Fruit fly (Drosophila melanogaster): ENCODE results near the gene CG8578.

CG8578 gene

dm6 chrX:15812615-15812995, 31.7 kb upstream of the CG8578 start:
- TF ChIP-seq lola (GFP tag; optimal IDR thresholded peaks at IDR 0.05) (peak in 1 of 3 experiments; percentile 22), CG10565 (GFP tag; optimal IDR thresholded peaks at IDR 0.05) (no peak), tio (GFP tag; optimal IDR thresholded peaks at IDR 0.05) (no peak), sens (GFP tag) (peak; percentile 68), Med (GFP tag) (peak; percentile 71), D (optimal IDR thresholded peaks at IDR 0.05) (no peak), D (GFP tag; optimal IDR thresholded peaks at IDR 0.05) (no peak), eve (GFP tag; optimal IDR thresholded peaks at IDR 0.05) (peak in 1 of 2 experiments; percentile 14)

dm6 chrX:15813224-15813623, 31.1 kb upstream of the CG8578 start:
- TF ChIP-seq Hr39 (optimal IDR thresholded peaks at IDR 0.05) (no peak), ftz-f1 (GFP tag; optimal IDR thresholded peaks at IDR 0.05) (no peak), CG14710 (tag; optimal IDR thresholded peaks at IDR 0.05) (no peak), GATAe (GFP tag; conservative IDR thresholded peaks at IDR 0.05) (no peak), Nf-YA (GFP tag; IDR thresholded peaks at IDR 0.05) (no peak), Meics (GFP tag; optimal IDR thresholded peaks at IDR 0.05) (no peak), ci (GFP tag; IDR thresholded peaks at IDR 0.05) (0 out of 3 replicates have a peak, but pooled peaks have one; percentile 16), CG18011 (GFP tag; optimal IDR thresholded peaks at IDR 0.05) (no peak), Dp (GFP tag; optimal IDR thresholded peaks at IDR 0.05) (no peak), Ets65A (GFP tag) (peak; percentile 5), Atf6 (GFP tag; IDR thresholded peaks at IDR 0.05) (no peak), Deaf1 (tag; optimal IDR thresholded peaks at IDR 0.05) (peak; percentile 9), CG8359 (GFP tag; optimal IDR thresholded peaks at IDR 0.05; ENCODE audit: borderline replicate concordance) (no peak), Trl (optimal IDR thresholded peaks at IDR 0.05) (peak; percentile 85 to 90), Trl (GFP tag; optimal IDR thresholded peaks at IDR 0.05) (no peak), Antp (GFP tag; optimal IDR thresholded peaks at IDR 0.05) (no peak), Med (GFP tag) (peak; percentile 48), chinmo (GFP tag; IDR thresholded peaks at IDR 0.05; ENCODE audit: partially characterized antibody) (peak; percentile 75; the same call in 1 of the 4 replicates), lbe (GFP tag; optimal IDR thresholded peaks at IDR 0.05) (peak; percentile 62), CG12769 (tag; optimal IDR thresholded peaks at IDR 0.05) (peak; percentile 50), seq (GFP tag; IDR thresholded peaks at IDR 0.05) (no peak), Dbx (GFP tag; IDR thresholded peaks at IDR 0.05) (no peak), CG2199 (GFP tag; IDR thresholded peaks at IDR 0.05) (peak; percentile 83; the same call in 2 of the 3 replicates), CG7357 (GFP tag; IDR thresholded peaks at IDR 0.05) (0 out of 3 replicates have a peak, but pooled peaks have one; percentile 14), sd (tag; optimal IDR thresholded peaks at IDR 0.05) (peak; percentile 66), fd3F (GFP tag; optimal IDR thresholded peaks at IDR 0.05) (no peak), ewg (GFP tag; optimal IDR thresholded peaks at IDR 0.05) (no peak), pros (GFP tag; optimal IDR thresholded peaks at IDR 0.05) (peak; percentile 61), cg (GFP tag; optimal IDR thresholded peaks at IDR 0.05) (peak; percentile 93), nom (GFP tag; optimal IDR thresholded peaks at IDR 0.05) (peak; percentile 20), sob (GFP tag; IDR thresholded peaks at IDR 0.05) (no peak), D19A (tag; optimal IDR thresholded peaks at IDR 0.05) (peak; percentile 10), CG10321 (GFP tag; IDR thresholded peaks at IDR 0.05) (no peak), CG13287 (GFP tag; IDR thresholded peaks at IDR 0.05; ENCODE audit: partially characterized antibody) (0 out of 2 replicates have a peak, but pooled peaks have one; percentile 11), CG5180 (GFP tag; optimal IDR thresholded peaks at IDR 0.05) (peak; percentile 11), Stat92E (GFP tag; optimal IDR thresholded peaks at IDR 0.05) (peak in 1 of 3 experiments; percentile 68), Blimp-1 (GFP tag; optimal IDR thresholded peaks at IDR 0.05) (peak; percentile 33), z (GFP tag; IDR thresholded peaks at IDR 0.05) (0 out of 3 replicates have a peak, but pooled peaks have one; percentile 58), CG10366 (GFP tag; IDR thresholded peaks at IDR 0.05) (no peak), insv (GFP tag; optimal IDR thresholded peaks at IDR 0.05) (peak in 1 of 2 experiments; percentile 5), amos (GFP tag; IDR thresholded peaks at IDR 0.05; ENCODE audit: partially characterized antibody) (no peak), abd-A (tag; optimal IDR thresholded peaks at IDR 0.05) (peak; percentile 20)

Data from whole organism, embryonic.